Fruit fly (Drosophila melanogaster): ENCODE data around the gene Tsp.
A peak's percentile ranks its signal among the peaks of the same experiment; 100 is the strongest.

Tsp gene

DNA sequence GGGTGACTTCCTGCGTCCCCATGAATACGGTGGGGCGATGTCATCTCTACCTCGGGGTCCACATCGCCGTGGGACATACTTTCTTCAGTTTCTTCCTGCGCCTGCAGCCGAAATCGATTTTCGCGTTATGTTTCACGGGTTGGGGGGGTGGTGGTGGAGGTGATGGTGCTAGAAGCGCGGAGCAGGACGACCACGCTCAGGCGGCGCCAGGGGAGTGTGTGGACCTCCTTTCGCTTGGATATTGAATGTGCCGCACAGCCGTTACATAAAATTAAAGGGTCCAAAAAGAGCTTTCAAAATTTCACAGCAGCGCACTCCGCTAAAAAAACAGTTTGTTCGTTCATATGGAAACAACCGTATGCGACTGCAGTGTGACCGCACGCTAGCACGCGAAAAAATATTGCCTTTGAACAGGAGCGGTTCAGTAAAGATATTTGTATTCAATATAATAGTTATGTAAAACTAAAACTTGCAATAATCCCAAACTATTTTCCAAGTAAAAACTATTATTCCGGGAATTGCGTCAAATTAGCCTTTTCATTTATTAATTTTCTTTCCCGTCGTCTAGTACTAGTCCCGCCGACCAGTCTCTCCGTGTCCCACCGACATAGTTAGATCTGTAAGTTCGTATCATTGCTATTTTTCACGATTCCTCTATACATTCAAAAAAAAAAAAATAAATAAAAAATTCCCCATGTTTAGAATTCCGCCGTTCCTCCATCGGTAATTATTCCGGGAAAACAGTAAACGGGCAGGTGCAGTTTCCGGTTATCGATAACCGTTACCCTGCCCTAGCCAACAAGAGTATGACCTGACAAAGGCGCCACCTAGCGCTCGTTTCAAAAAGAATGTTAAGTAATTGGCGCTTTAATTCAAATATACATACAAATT is 24.6 kb downstream of the Tsp start, which contains the start of gene Nhe3:
Gene Nhe3, minus strand, starts transcription at position 373 of the 891 bp plus-strand sequence.
- TF ChIP-seq CG34224 (GFP tag; IDR thresholded peaks at IDR 0.05; ENCODE audit: partially characterized antibody), result peak; percentile 46
- peak; percentile 70 for TF ChIP-seq Atf3 (GFP tag; optimal IDR thresholded peaks at IDR 0.05)
- TF ChIP-seq Adf1 (GFP tag; IDR thresholded peaks at IDR 0.05), result peak; percentile 37; the same call in 1 of the 2 replicates
- peak; percentile 60; the same call in 1 of the 2 replicates for TF ChIP-seq Bgb (GFP tag; IDR thresholded peaks at IDR 0.05; ENCODE audit: partially characterized antibody)
- TF ChIP-seq kni (GFP tag; optimal IDR thresholded peaks at IDR 0.05), result no peak
- peak; percentile 88 for TF ChIP-seq Dip3 (GFP tag; optimal IDR thresholded peaks at IDR 0.05)
- 0 out of 3 replicates have a peak, but pooled peaks have one; percentile 42 for TF ChIP-seq CG6175 (GFP tag; IDR thresholded peaks at IDR 0.05)
- peak; percentile 82 for TF ChIP-seq Xrp1 (GFP tag; IDR thresholded peaks at IDR 0.05)
- peak; percentile 98 for TF ChIP-seq E2f2 (GFP tag; IDR thresholded peaks at IDR 0.05)
- TF ChIP-seq Neu2 (GFP tag; optimal IDR thresholded peaks at IDR 0.05; ENCODE audit: borderline replicate concordance), result no peak
- peak; percentile 45 for TF ChIP-seq Myb (GFP tag; optimal IDR thresholded peaks at IDR 0.05)
- TF ChIP-seq bigmax (GFP tag; optimal IDR thresholded peaks at IDR 0.05), result no peak
- no peak for TF ChIP-seq CG4707 (GFP tag; optimal IDR thresholded peaks at IDR 0.05)
- TF ChIP-seq CG12299 (tag; optimal IDR thresholded peaks at IDR 0.05), result peak; percentile 67
- TF ChIP-seq Elba2 (GFP tag; optimal IDR thresholded peaks at IDR 0.05), result no peak
- peak; percentile 56 for TF ChIP-seq twi (tag; optimal IDR thresholded peaks at IDR 0.05)
- TF ChIP-seq ranshi (GFP tag; IDR thresholded peaks at IDR 0.05), result peak; percentile 87; the same call in 1 of the 2 replicates
- TF ChIP-seq en (GFP tag; optimal IDR thresholded peaks at IDR 0.05), result no peak
- no peak for TF ChIP-seq CG42726 (GFP tag; IDR thresholded peaks at IDR 0.05; ENCODE audit: partially characterized antibody)
- TF ChIP-seq Hr51 (GFP tag; optimal IDR thresholded peaks at IDR 0.05), result peak; percentile 32 to 82
- TF ChIP-seq nau (GFP tag; optimal IDR thresholded peaks at IDR 0.05), result peak; percentile 58
- peak; percentile 73 for TF ChIP-seq trem (tag; optimal IDR thresholded peaks at IDR 0.05)
- no peak for TF ChIP-seq eve (GFP tag; optimal IDR thresholded peaks at IDR 0.05)
- TF ChIP-seq caup (GFP tag; optimal IDR thresholded peaks at IDR 0.05; ENCODE audit: severe bottlenecking), result peak; percentile 79
- peak; percentile 49 for TF ChIP-seq slou (GFP tag; optimal IDR thresholded peaks at IDR 0.05)
- TF ChIP-seq fu2 (GFP tag; optimal IDR thresholded peaks at IDR 0.05), result peak; percentile 78
- TF ChIP-seq CG18619 (GFP tag; optimal IDR thresholded peaks at IDR 0.05), result peak; percentile 67
- peak; percentile 68 for TF ChIP-seq Lhr (GFP tag; optimal IDR thresholded peaks at IDR 0.05)
- TF ChIP-seq CG4820 (GFP tag; optimal IDR thresholded peaks at IDR 0.05), result peak; percentile 75
- peak; percentile 81 for TF ChIP-seq Hr3 (GFP tag; optimal IDR thresholded peaks at IDR 0.05)
- TF ChIP-seq CG17328 (GFP tag; IDR thresholded peaks at IDR 0.05), result peak; percentile 86
- TF ChIP-seq pum (GFP tag; optimal IDR thresholded peaks at IDR 0.05), result peak; percentile 78
- peak; percentile 87 for TF ChIP-seq pho (GFP tag; optimal IDR thresholded peaks at IDR 0.05)
- peak in 1 of 3 experiments; percentile 70 for TF ChIP-seq lola (GFP tag; optimal IDR thresholded peaks at IDR 0.05)
- TF ChIP-seq CG7963 (GFP tag; IDR thresholded peaks at IDR 0.05; ENCODE audit: partially characterized antibody), result 0 out of 3 replicates have a peak, but pooled peaks have one; percentile 12
- TF ChIP-seq CG7556 (GFP tag; optimal IDR thresholded peaks at IDR 0.05), result peak; percentile 81
- TF ChIP-seq NK7.1 (GFP tag; optimal IDR thresholded peaks at IDR 0.05), result peak; percentile 71
- no peak for TF ChIP-seq CG13894 (tag; optimal IDR thresholded peaks at IDR 0.05)
- TF ChIP-seq tap (tag; optimal IDR thresholded peaks at IDR 0.05), result no peak
- peak; percentile 61 for TF ChIP-seq HHEX (GFP tag; optimal IDR thresholded peaks at IDR 0.05)
- peak; percentile 62 for TF ChIP-seq HmgZ (tag; optimal IDR thresholded peaks at IDR 0.05)
- TF ChIP-seq CG2678 (tag; optimal IDR thresholded peaks at IDR 0.05), result peak; percentile 82
- peak; percentile 85 for TF ChIP-seq lmd (GFP tag; IDR thresholded peaks at IDR 0.05)
- TF ChIP-seq Hmx (GFP tag; optimal IDR thresholded peaks at IDR 0.05), result peak; percentile 69
- TF ChIP-seq CG30020 (tag; optimal IDR thresholded peaks at IDR 0.05), result peak; percentile 74
- TF ChIP-seq row (GFP tag; IDR thresholded peaks at IDR 0.05), result peak; percentile 95
- peak; percentile 92 for TF ChIP-seq onecut (GFP tag; IDR thresholded peaks at IDR 0.05)
